Fruit fly (Drosophila melanogaster) whole organism, embryonic: ENCODE results near the gene CG14273.

ENCODE experiments used
- Antp ChIP-seq: fragments of 200-800 bp; sonication (Bioruptor generic); optimal IDR thresholded peaks from 3 replicates; lab custom pipeline; 2016; ENCODE audit warnings: missing biosample characterization, missing genetic modification characterization
- Atf3 ChIP-seq: fragments of 200-800 bp; sonication (Bioruptor generic); optimal IDR thresholded peaks from 3 replicates; lab custom pipeline; 2016; ENCODE audit warnings: missing biosample characterization, missing genetic modification characterization
- CG10565 ChIP-seq: fragments of 200-800 bp; sonication (Bioruptor generic); optimal IDR thresholded peaks from 3 replicates; lab custom pipeline; 2016; ENCODE audit warnings: missing biosample characterization, mild to moderate bottlenecking, missing genetic modification characterization
- CG11398 ChIP-seq: fragments of 200-800 bp; sonication (Bioruptor generic); optimal IDR thresholded peaks from 2 replicates; lab custom pipeline; 2016; ENCODE audit warnings: missing biosample characterization, missing genetic modification characterization
- CG11456 ChIP-seq: fragments of 200-800 bp; sonication (Bioruptor generic); IDR thresholded peaks from 3 replicates; pipeline ENCODE4 v1.3.6; 2022; ENCODE audit warnings: missing biosample characterization, missing genetic modification characterization
- CG12659 ChIP-seq: fragments of 200-800 bp; sonication (Bioruptor generic); optimal IDR thresholded peaks from 3 replicates; lab custom pipeline; 2017; ENCODE audit warnings: mild to moderate bottlenecking, missing biosample characterization, missing genetic modification reagents, missing genetic modification characterization
- CG15696 ChIP-seq: fragments of 200-800 bp; sonication (Bioruptor generic); optimal IDR thresholded peaks from 2 replicates; lab custom pipeline; 2019; ENCODE audit warnings: missing biosample characterization, mild to moderate bottlenecking, missing genetic modification characterization, moderate library complexity
- CG1602 ChIP-seq: fragments of 200-800 bp; sonication (Bioruptor generic); optimal IDR thresholded peaks from 3 replicates; lab custom pipeline; 2016; ENCODE audit warnings: missing biosample characterization, missing genetic modification characterization
- CG17361 ChIP-seq: fragments of 200-800 bp; sonication (Bioruptor generic); IDR thresholded peaks from 3 replicates; pipeline ENCODE4 v1.3.6; 2022; ENCODE audit warnings: missing biosample characterization, missing genetic modification characterization
- CG1832 ChIP-seq: fragments of 200-800 bp; sonication (Bioruptor generic); optimal IDR thresholded peaks from 2 replicates; lab custom pipeline; 2017; ENCODE audit warnings: missing biosample characterization, mild to moderate bottlenecking, missing genetic modification characterization, inconsistent platforms
- CG2129 ChIP-seq: fragments of 200-800 bp; sonication (Bioruptor generic); IDR thresholded peaks from 2 replicates; pipeline ENCODE4 v1.3.6; 2022; ENCODE audit warnings: missing biosample characterization, missing genetic modification characterization; ENCODE audit not compliant: partially characterized antibody
- CG31365 ChIP-seq: fragments of 200-800 bp; sonication (Bioruptor generic); optimal IDR thresholded peaks from 2 replicates; lab custom pipeline; 2018; ENCODE audit warnings: missing biosample characterization, mild to moderate bottlenecking, missing genetic modification characterization
- CG4854 ChIP-seq: fragments of 200-800 bp; sonication (Bioruptor generic); optimal IDR thresholded peaks from 2 replicates; lab custom pipeline; 2016; ENCODE audit warnings: missing biosample characterization, missing genetic modification characterization, inconsistent platforms
- CG7271 ChIP-seq: fragments of 200-800 bp; sonication (Bioruptor generic); optimal IDR thresholded peaks from 2 replicates; lab custom pipeline; 2018; ENCODE audit warnings: missing biosample characterization, mild to moderate bottlenecking, missing genetic modification characterization, moderate library complexity
- CG8359 ChIP-seq: fragments of 200-800 bp; sonication (Bioruptor generic); optimal IDR thresholded peaks from 2 replicates; lab custom pipeline; 2017; ENCODE audit warnings: missing biosample characterization, mild to moderate bottlenecking, missing genetic modification characterization, borderline replicate concordance
- Dad ChIP-seq: fragments of 200-800 bp; sonication (Bioruptor generic); optimal IDR thresholded peaks from 3 replicates; lab custom pipeline; 2016; ENCODE audit warnings: missing biosample characterization, missing genetic modification characterization
- Dbx ChIP-seq: fragments of 200-800 bp; sonication (Bioruptor generic); IDR thresholded peaks from 3 replicates; pipeline ENCODE4 v1.3.6; 2022; ENCODE audit warnings: missing biosample characterization, missing genetic modification characterization
- Ets97D ChIP-seq: fragments of 200-800 bp; sonication (Bioruptor generic); optimal IDR thresholded peaks from 3 replicates; lab custom pipeline; 2016; ENCODE audit warnings: missing biosample characterization, missing genetic modification characterization
- Fer3 ChIP-seq: fragments of 200-800 bp; sonication (Bioruptor generic); optimal IDR thresholded peaks from 2 replicates; lab custom pipeline; 2018; ENCODE audit warnings: missing biosample characterization, mild to moderate bottlenecking, missing genetic modification characterization, moderate library complexity
- HHEX ChIP-seq: fragments of 200-800 bp; sonication (Bioruptor generic); optimal IDR thresholded peaks from 3 replicates; lab custom pipeline; 2017; ENCODE audit warnings: missing biosample characterization, mild to moderate bottlenecking, missing genetic modification characterization, missing genetic modification reagents
- HLHmδ ChIP-seq: fragments of 200-800 bp; sonication (Bioruptor generic); optimal IDR thresholded peaks from 2 replicates; lab custom pipeline; 2018; ENCODE audit warnings: missing biosample characterization, mild to moderate bottlenecking, missing genetic modification characterization, moderate library complexity
- Hsf ChIP-seq: fragments of 200-800 bp; sonication (Bioruptor generic); optimal IDR thresholded peaks from 3 replicates; lab custom pipeline; 2016; ENCODE audit warnings: missing biosample characterization, missing genetic modification characterization
- MBD-R2 ChIP-seq: fragments of 200-800 bp; sonication (Bioruptor generic); IDR thresholded peaks from 2 replicates; pipeline ENCODE4 v1.3.6; 2022; ENCODE audit warnings: missing biosample characterization, missing genetic modification characterization
- NC2β ChIP-seq: fragments of 200-800 bp; sonication (Bioruptor generic); optimal IDR thresholded peaks from 2 replicates; lab custom pipeline; 2016; ENCODE audit warnings: missing biosample characterization, missing genetic modification characterization
- Neu2 ChIP-seq: fragments of 200-800 bp; sonication (Bioruptor generic); optimal IDR thresholded peaks from 3 replicates; lab custom pipeline; 2016; ENCODE audit warnings: missing biosample characterization, missing genetic modification characterization, borderline replicate concordance
- Opbp ChIP-seq: fragments of 200-800 bp; sonication (Bioruptor generic); IDR thresholded peaks from 3 replicates; pipeline ENCODE4 v1.3.6; 2022; ENCODE audit warnings: missing biosample characterization, missing genetic modification characterization; ENCODE audit not compliant: partially characterized antibody
- Stat92E ChIP-seq, 3 experiments: fragments of >200 bp in 2 of 3; fragments of 200-800 bp in 1 of 3; sonication (Bioruptor generic) in 1 of 3; optimal IDR thresholded peaks; 2 replicates each; lab custom pipeline; 2017 to 2019; ENCODE audit warnings: missing biosample characterization in 3 of 3, missing genetic modification characterization in 3 of 3, mild to moderate bottlenecking in 1 of 3, moderate library complexity in 1 of 3
- chif ChIP-seq, 2 experiments: fragments of 200-800 bp; sonication (Bioruptor generic); optimal IDR thresholded peaks; 3 replicates each; lab custom pipeline; 2016; ENCODE audit warnings: missing biosample characterization in 2 of 2, missing genetic modification characterization in 2 of 2
- corto ChIP-seq: fragments of 200-800 bp; sonication (Bioruptor generic); optimal IDR thresholded peaks from 2 replicates; lab custom pipeline; 2016; ENCODE audit warnings: missing biosample characterization, mild to moderate bottlenecking, missing genetic modification characterization, moderate library complexity
- emc ChIP-seq: fragments of 200-800 bp; sonication (Bioruptor generic); optimal IDR thresholded peaks from 2 replicates; lab custom pipeline; 2016; ENCODE audit warnings: missing biosample characterization, missing genetic modification characterization
- ems ChIP-seq: fragments of 200-800 bp; sonication (Bioruptor generic); optimal IDR thresholded peaks from 3 replicates; lab custom pipeline; 2016; ENCODE audit warnings: missing biosample characterization, missing genetic modification characterization
- en ChIP-seq: fragments of 200-800 bp; sonication (Bioruptor generic); optimal IDR thresholded peaks from 2 replicates; lab custom pipeline; 2016; ENCODE audit warnings: missing biosample characterization, missing genetic modification characterization
- eyg ChIP-seq: fragments of 200-800 bp; sonication (Bioruptor generic); optimal IDR thresholded peaks from 3 replicates; lab custom pipeline; 2016; ENCODE audit warnings: missing biosample characterization, missing genetic modification characterization
- fd3F ChIP-seq: fragments of 200-800 bp; sonication (Bioruptor generic); optimal IDR thresholded peaks from 2 replicates; lab custom pipeline; 2018; ENCODE audit warnings: missing biosample characterization, mild to moderate bottlenecking, missing genetic modification characterization, moderate library complexity
- h ChIP-seq: fragments of >200 bp; optimal IDR thresholded peaks from 2 replicates; lab custom pipeline; 2017
- ham ChIP-seq: fragments of 200-800 bp; sonication (Bioruptor generic); IDR thresholded peaks from 2 replicates; pipeline ENCODE4 v1.3.6; 2022; ENCODE audit warnings: missing biosample characterization, missing genetic modification characterization
- ind ChIP-seq: fragments of 200-800 bp; sonication (Bioruptor generic); optimal IDR thresholded peaks from 3 replicates; lab custom pipeline; 2016; ENCODE audit warnings: missing biosample characterization, missing genetic modification characterization
- insv ChIP-seq, 2 experiments: fragments of 200-800 bp; sonication (Bioruptor generic); optimal IDR thresholded peaks; 3 replicates each; lab custom pipeline; 2016 to 2018; ENCODE audit warnings: missing biosample characterization in 2 of 2, missing genetic modification characterization in 2 of 2
- jing ChIP-seq: fragments of 200-800 bp; sonication (Bioruptor generic); optimal IDR thresholded peaks from 2 replicates; lab custom pipeline; 2018; ENCODE audit warnings: missing biosample characterization, mild to moderate bottlenecking, missing genetic modification characterization
- kah ChIP-seq: fragments of 200-800 bp; sonication (Bioruptor generic); optimal IDR thresholded peaks from 2 replicates; lab custom pipeline; 2018; ENCODE audit warnings: missing biosample characterization, mild to moderate bottlenecking, missing genetic modification characterization
- ken ChIP-seq: fragments of 200-800 bp; sonication (Bioruptor generic); IDR thresholded peaks from 3 replicates; pipeline ENCODE4 v1.3.6; 2022; ENCODE audit warnings: missing biosample characterization, missing genetic modification characterization
- mirr ChIP-seq: fragments of 200-800 bp; sonication (Bioruptor generic); optimal IDR thresholded peaks from 3 replicates; lab custom pipeline; 2018; ENCODE audit warnings: missing biosample characterization, mild to moderate bottlenecking, missing genetic modification characterization
- odd ChIP-seq: fragments of 200-800 bp; sonication (Bioruptor generic); optimal IDR thresholded peaks from 2 replicates; lab custom pipeline; 2017; ENCODE audit warnings: missing biosample characterization, mild to moderate bottlenecking, missing genetic modification characterization
- p53 ChIP-seq: fragments of 200-800 bp; sonication (Bioruptor generic); optimal IDR thresholded peaks from 2 replicates; lab custom pipeline; 2016; ENCODE audit warnings: missing biosample characterization, missing genetic modification characterization
- pho ChIP-seq: fragments of 200-800 bp; sonication (Bioruptor generic); optimal IDR thresholded peaks from 2 replicates; lab custom pipeline; 2016; ENCODE audit warnings: missing biosample characterization, missing genetic modification characterization
- row ChIP-seq: fragments of 200-800 bp; sonication (Bioruptor generic); IDR thresholded peaks from 3 replicates; pipeline ENCODE4 v1.3.6; 2022; ENCODE audit warnings: missing biosample characterization, missing genetic modification characterization
- sd ChIP-seq: fragments of 200-800 bp; sonication (Bioruptor generic); optimal IDR thresholded peaks from 3 replicates; lab custom pipeline; 2018; ENCODE audit warnings: missing biosample characterization, mild to moderate bottlenecking, missing genetic modification characterization, moderate library complexity
- stc ChIP-seq: fragments of 200-800 bp; sonication (Bioruptor generic); IDR thresholded peaks from 2 replicates; pipeline ENCODE4 v1.3.6; 2022; ENCODE audit warnings: missing biosample characterization, missing genetic modification characterization
- tx ChIP-seq: fragments of 200-800 bp; sonication (Bioruptor generic); optimal IDR thresholded peaks from 2 replicates; lab custom pipeline; 2016; ENCODE audit warnings: missing biosample characterization, missing genetic modification characterization
- wor ChIP-seq: fragments of 200-800 bp; sonication (Bioruptor generic); IDR thresholded peaks from 2 replicates; pipeline ENCODE4 v1.3.6; 2022; ENCODE audit warnings: missing biosample characterization, missing genetic modification characterization
- zf30C ChIP-seq: fragments of 200-800 bp; sonication (Bioruptor generic); optimal IDR thresholded peaks from 3 replicates; lab custom pipeline; 2018; ENCODE audit warnings: missing biosample characterization, mild to moderate bottlenecking, missing genetic modification characterization

The CG14273 gene

DNA sequence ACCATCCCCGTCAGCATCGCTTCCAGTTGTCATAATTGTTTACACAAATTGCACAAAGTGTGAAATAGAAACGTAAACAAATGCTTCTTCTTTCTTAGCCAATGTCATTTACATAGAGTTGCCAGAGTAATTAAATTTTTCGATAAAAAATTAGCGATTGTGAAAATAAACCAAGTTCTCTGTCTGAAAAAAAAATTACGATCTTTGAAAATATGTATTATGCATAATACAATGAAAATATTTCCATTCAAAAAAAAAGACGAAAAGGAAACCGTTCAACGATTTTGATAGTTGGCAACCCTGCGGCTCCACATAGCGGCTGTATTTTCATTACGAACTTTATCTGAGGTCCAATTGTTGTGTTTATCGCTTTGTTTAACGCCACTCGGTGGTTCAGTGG, 31.4 kb upstream of the CG14273 start, which contains the start of the genes CG7810 and CG7806 (continued):
- peak; percentile 95 for TF ChIP-seq CG12659 (GFP tag; lab: Kevin White, UChicago)
- TF ChIP-seq Antp (GFP tag; lab: Kevin White, UChicago), result peak; percentile 87
- TF ChIP-seq Neu2 (GFP tag; lab: Kevin White, UChicago), result peak; percentile 16
- peak; percentile 91 for TF ChIP-seq ken (GFP tag; lab: Robert Waterston, UW)
- no peak for TF ChIP-seq CG1832 (GFP tag; lab: Kevin White, UChicago)
- TF ChIP-seq Dbx (GFP tag; lab: Robert Waterston, UW), result peak; percentile 82
- TF ChIP-seq insv (GFP tag; optimal IDR thresholded peaks at IDR 0.05; lab: Kevin White, UChicago), result peak in 1 of 2 experiments; percentile 70
- peak; percentile 67 for TF ChIP-seq kah
- TF ChIP-seq emc, result peak; percentile 73
- TF ChIP-seq HLHmδ (GFP tag; lab: Kevin White, UChicago), result no peak
- peak; percentile 63 for TF ChIP-seq eyg (GFP tag; lab: Kevin White, UChicago)
- TF ChIP-seq wor (GFP tag; lab: Robert Waterston, UW), result peak; percentile 75
- TF ChIP-seq ham, result no peak; the same call in 1 of the 2 replicates
- TF ChIP-seq odd (GFP tag; lab: Kevin White, UChicago), result no peak
- TF ChIP-seq h (lab: Kevin White, UChicago), result no peak
- peak; percentile 94 for TF ChIP-seq Hsf
- TF ChIP-seq Dad (GFP tag; lab: Kevin White, UChicago), result peak; percentile 86
- TF ChIP-seq Ets97D (GFP tag; lab: Kevin White, UChicago), result peak; percentile 82
- no peak for TF ChIP-seq Opbp
- TF ChIP-seq CG15696 (tag; lab: Kevin White, UChicago), result peak; percentile 74
- peak; percentile 88 for TF ChIP-seq NC2β (GFP tag; lab: Kevin White, UChicago)
- TF ChIP-seq Stat92E (GFP tag; optimal IDR thresholded peaks at IDR 0.05; lab: Kevin White, UChicago), result peak in 1 of 3 experiments; percentile 74
- peak; percentile 88 for TF ChIP-seq CG1602 (GFP tag; lab: Kevin White, UChicago)
- peak; percentile 86 for TF ChIP-seq tx
- peak; percentile 10 for TF ChIP-seq CG10565 (GFP tag; lab: Kevin White, UChicago)
- peak; percentile 89 for TF ChIP-seq CG11456
- peak; percentile 65 for TF ChIP-seq CG8359
- peak; percentile 92 for TF ChIP-seq stc (GFP tag; lab: Robert Waterston, UW)
- peak; percentile 83 to 92 for TF ChIP-seq chif (GFP tag; optimal IDR thresholded peaks at IDR 0.05; lab: Kevin White, UChicago)
- peak; percentile 28 for TF ChIP-seq mirr (GFP tag; lab: Kevin White, UChicago)
- TF ChIP-seq CG31365, result peak; percentile 59
- TF ChIP-seq CG17361 (GFP tag; lab: Robert Waterston, UW), result peak; percentile 87
- TF ChIP-seq jing, result peak; percentile 58
- TF ChIP-seq CG11398 (GFP tag; lab: Kevin White, UChicago), result peak; percentile 86
- TF ChIP-seq pho (GFP tag; lab: Kevin White, UChicago), result peak; percentile 89
- TF ChIP-seq CG7271 (tag; lab: Kevin White, UChicago), result peak; percentile 69
- no peak for TF ChIP-seq corto
- peak; percentile 31 for TF ChIP-seq p53 (GFP tag; lab: Kevin White, UChicago)
- peak; percentile 80 for TF ChIP-seq HHEX (GFP tag; lab: Kevin White, UChicago)
- peak; percentile 74 for TF ChIP-seq CG4854 (GFP tag; lab: Kevin White, UChicago)
- peak; percentile 92 for TF ChIP-seq en (GFP tag; lab: Kevin White, UChicago)
- TF ChIP-seq CG2129 (GFP tag; lab: Robert Waterston, UW), result no peak
- no peak for TF ChIP-seq sd
- peak; percentile 83 for TF ChIP-seq ems (GFP tag; lab: Kevin White, UChicago)
- TF ChIP-seq fd3F (GFP tag; lab: Kevin White, UChicago), result peak; percentile 88
- TF ChIP-seq row, result peak; percentile 97
- TF ChIP-seq Atf3 (GFP tag; lab: Kevin White, UChicago), result peak; percentile 78
- TF ChIP-seq ind (GFP tag; lab: Kevin White, UChicago), result peak; percentile 87
- TF ChIP-seq Fer3 (tag; lab: Kevin White, UChicago), result peak; percentile 90
- TF ChIP-seq MBD-R2 (GFP tag; lab: Robert Waterston, UW), result peak; percentile 97
- TF ChIP-seq zf30C (GFP tag; lab: Kevin White, UChicago), result peak; percentile 7
